Worm (Caenorhabditis elegans) whole organism, L3 larva: Measurements from ENCODE around the gene fbxb-90.

Source experiments
- nhr-237 ChIP-seq: fragments of 150-350 bp; optimal IDR thresholded peaks from 2 replicates; lab custom pipeline; 2014; ENCODE audit warnings: missing biosample characterization, missing genetic modification characterization
- unc-62 ChIP-seq: fragments of 150-350 bp; sonication (generic microtip); optimal IDR thresholded peaks from 4 replicates; lab custom pipeline; 2014; ENCODE audit warnings: missing biosample characterization, missing genetic modification reagents, missing genetic modification characterization

DNA sequence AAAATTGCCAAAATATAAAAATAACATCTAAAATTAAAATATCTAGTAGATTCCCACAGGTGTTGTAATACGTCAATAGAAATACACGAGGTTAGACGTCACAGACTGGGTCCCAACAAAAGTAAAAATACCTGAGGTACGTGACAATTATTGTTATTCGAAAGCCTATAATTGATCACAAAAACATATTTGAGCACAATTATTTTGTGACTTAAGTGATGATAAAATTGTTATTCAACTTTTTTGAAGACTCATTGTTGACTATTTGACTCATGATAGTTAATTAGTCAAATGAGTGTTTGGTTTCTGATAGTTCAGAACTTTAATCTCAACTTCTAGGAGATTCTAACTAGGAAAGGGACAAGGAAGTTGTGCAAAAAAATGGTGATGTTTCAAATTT, 29.2 kb upstream of the fbxb-90 start:
- TF ChIP-seq unc-62 (GFP tag; lab: Kevin White, UChicago): no peak
- TF ChIP-seq nhr-237 (tag; lab: Kevin White, UChicago): no peak
